Fruit fly (Drosophila melanogaster) whole organism, embryonic: ENCODE results near the gene CG44094.

ENCODE experiments used
- Antp ChIP-seq: fragments of 200-800 bp; sonication (Bioruptor generic); optimal IDR thresholded peaks from 3 replicates; lab custom pipeline; 2016; ENCODE audit warnings: missing biosample characterization, missing genetic modification characterization
- C15 ChIP-seq: fragments of 200-800 bp; sonication (Bioruptor generic); IDR thresholded peaks from 3 replicates; pipeline ENCODE4 v1.3.6; 2022; ENCODE audit warnings: missing biosample characterization, missing genetic modification characterization
- CG10431 ChIP-seq: fragments of 200-800 bp; sonication (Bioruptor generic); optimal IDR thresholded peaks from 3 replicates; lab custom pipeline; 2018; ENCODE audit warnings: missing biosample characterization, mild to moderate bottlenecking, missing genetic modification characterization
- CG12155 ChIP-seq: fragments of 200-800 bp; sonication (Bioruptor generic); optimal IDR thresholded peaks from 3 replicates; lab custom pipeline; 2016; ENCODE audit warnings: missing biosample characterization, missing genetic modification characterization
- CG13296 ChIP-seq: fragments of 200-800 bp; sonication (Bioruptor generic); optimal IDR thresholded peaks from 3 replicates; lab custom pipeline; 2018; ENCODE audit warnings: missing biosample characterization, mild to moderate bottlenecking, missing genetic modification characterization
- CG14860 ChIP-seq: fragments of 200-800 bp; sonication (Bioruptor generic); IDR thresholded peaks from 3 replicates; pipeline ENCODE4 v1.3.6; 2022; ENCODE audit warnings: missing biosample characterization, missing genetic modification characterization; ENCODE audit not compliant: partially characterized antibody
- CG16779 ChIP-seq: fragments of 200-800 bp; sonication (Bioruptor generic); IDR thresholded peaks from 2 replicates; pipeline ENCODE4 v1.3.6; 2022; ENCODE audit warnings: missing biosample characterization, missing genetic modification characterization
- CG4328 ChIP-seq: fragments of 200-800 bp; sonication (Bioruptor generic); optimal IDR thresholded peaks from 3 replicates; lab custom pipeline; 2017; ENCODE audit warnings: missing biosample characterization, missing genetic modification reagents, missing genetic modification characterization
- CG43689 ChIP-seq: fragments of 200-800 bp; sonication (Bioruptor generic); IDR thresholded peaks from 2 replicates; pipeline ENCODE4 v1.3.6; 2022; ENCODE audit warnings: missing biosample characterization, missing genetic modification characterization
- CG6813 ChIP-seq: fragments of 200-800 bp; sonication (Bioruptor generic); optimal IDR thresholded peaks from 2 replicates; lab custom pipeline; 2017; ENCODE audit warnings: missing biosample characterization, missing genetic modification characterization, mild to moderate bottlenecking, moderate library complexity, missing genetic modification reagents
- CG7372 ChIP-seq: fragments of 200-800 bp; sonication (Bioruptor generic); IDR thresholded peaks from 2 replicates; pipeline ENCODE4 v1.3.6; 2022; ENCODE audit warnings: missing biosample characterization, missing genetic modification characterization
- CG7786 ChIP-seq: fragments of 200-800 bp; sonication (Bioruptor generic); optimal IDR thresholded peaks from 2 replicates; lab custom pipeline; 2016; ENCODE audit warnings: missing biosample characterization, missing genetic modification characterization
- CG8388 ChIP-seq: fragments of 200-800 bp; sonication (Bioruptor generic); optimal IDR thresholded peaks from 2 replicates; lab custom pipeline; 2019; ENCODE audit warnings: missing biosample characterization, mild to moderate bottlenecking, missing genetic modification characterization, moderate library complexity
- CG8478 ChIP-seq: fragments of >200 bp; optimal IDR thresholded peaks from 2 replicates; lab custom pipeline; 2018
- CG8924 ChIP-seq: fragments of 200-800 bp; optimal IDR thresholded peaks from 3 replicates; lab custom pipeline; 2019; ENCODE audit warnings: missing biosample characterization, mild to moderate bottlenecking, missing genetic modification characterization, moderate library complexity
- CkIIα-i1 ChIP-seq: fragments of 200-800 bp; sonication (Bioruptor generic); IDR thresholded peaks from 2 replicates; pipeline ENCODE4 v1.3.6; 2022; ENCODE audit warnings: missing biosample characterization, missing genetic modification characterization
- D19A ChIP-seq: fragments of 200-800 bp; optimal IDR thresholded peaks from 3 replicates; lab custom pipeline; 2019; ENCODE audit warnings: missing biosample characterization, mild to moderate bottlenecking, missing genetic modification characterization, moderate library complexity
- E2f2 ChIP-seq: fragments of 200-800 bp; sonication (Bioruptor generic); IDR thresholded peaks from 2 replicates; pipeline ENCODE4 v1.3.6; 2022; ENCODE audit warnings: missing biosample characterization, missing genetic modification characterization
- Fer2 ChIP-seq: fragments of 200-800 bp; sonication (Bioruptor generic); optimal IDR thresholded peaks from 2 replicates; lab custom pipeline; 2018; ENCODE audit warnings: missing biosample characterization, mild to moderate bottlenecking, missing genetic modification characterization, moderate library complexity
- Hey ChIP-seq: fragments of 200-800 bp; sonication (Bioruptor generic); optimal IDR thresholded peaks from 3 replicates; lab custom pipeline; 2018; ENCODE audit warnings: missing biosample characterization, mild to moderate bottlenecking, missing genetic modification characterization
- Hsf ChIP-seq: fragments of 200-800 bp; sonication (Bioruptor generic); optimal IDR thresholded peaks from 3 replicates; lab custom pipeline; 2016; ENCODE audit warnings: missing biosample characterization, missing genetic modification characterization
- MESR4 ChIP-seq: fragments of 200-800 bp; sonication (Bioruptor generic); optimal IDR thresholded peaks from 2 replicates; lab custom pipeline; 2018; ENCODE audit warnings: missing biosample characterization, mild to moderate bottlenecking, missing genetic modification characterization, moderate library complexity
- Med ChIP-seq: fragments of 200-800 bp; sonication (Bioruptor generic); peaks from one replicate; lab custom pipeline; 2016; ENCODE audit warnings: missing biosample characterization, missing genetic modification characterization, mild to moderate bottlenecking, inconsistent platforms, moderate library complexity
- NfI ChIP-seq: fragments of 200-800 bp; sonication (Bioruptor generic); optimal IDR thresholded peaks from 3 replicates; lab custom pipeline; 2018; ENCODE audit warnings: missing biosample characterization, mild to moderate bottlenecking, missing genetic modification characterization, moderate library complexity
- Oaz ChIP-seq: fragments of 200-800 bp; sonication (Bioruptor generic); IDR thresholded peaks from 2 replicates; pipeline ENCODE4 v1.3.6; 2022; ENCODE audit warnings: missing biosample characterization, missing genetic modification characterization
- Oli ChIP-seq: fragments of 200-800 bp; sonication (Bioruptor generic); optimal IDR thresholded peaks from 2 replicates; lab custom pipeline; 2018; ENCODE audit warnings: missing biosample characterization, mild to moderate bottlenecking, missing genetic modification characterization, moderate library complexity
- amos ChIP-seq: fragments of 200-800 bp; sonication (Bioruptor generic); IDR thresholded peaks from 2 replicates; pipeline ENCODE4 v1.3.6; 2022; ENCODE audit warnings: missing biosample characterization, missing genetic modification characterization; ENCODE audit not compliant: partially characterized antibody
- ase ChIP-seq: fragments of 200-800 bp; sonication (Bioruptor generic); IDR thresholded peaks from 3 replicates; pipeline ENCODE4 v1.3.6; 2022; ENCODE audit warnings: missing biosample characterization, missing genetic modification characterization
- bsh ChIP-seq, 2 experiments: fragments of 200-800 bp; sonication (Bioruptor generic); optimal IDR thresholded peaks; 2 replicates each; lab custom pipeline; 2017 to 2018; ENCODE audit warnings: mild to moderate bottlenecking in 2 of 2, missing biosample characterization in 2 of 2, missing genetic modification characterization in 2 of 2, moderate library complexity in 1 of 2
- ci ChIP-seq: fragments of 200-800 bp; sonication (Bioruptor generic); IDR thresholded peaks from 3 replicates; pipeline ENCODE4 v1.3.6; 2022; ENCODE audit warnings: missing biosample characterization, missing genetic modification characterization
- crc ChIP-seq: fragments of 200-800 bp; sonication (Bioruptor generic); optimal IDR thresholded peaks from 2 replicates; lab custom pipeline; 2016; ENCODE audit warnings: missing biosample characterization, missing genetic modification characterization
- croc ChIP-seq: fragments of 200-800 bp; sonication (Bioruptor generic); conservative IDR thresholded peaks from 3 replicates; pipeline ENCODE4 v1.3.6; 2022; ENCODE audit warnings: missing biosample characterization, missing genetic modification characterization
- crp ChIP-seq, 2 experiments: fragments of 200-800 bp; sonication (Bioruptor generic); optimal IDR thresholded peaks; 2 replicates in 1 of 2; 3 replicates in 1 of 2; lab custom pipeline; 2017; ENCODE audit warnings: missing biosample characterization in 2 of 2, missing genetic modification characterization in 2 of 2, mild to moderate bottlenecking in 1 of 2, moderate library complexity in 1 of 2
- danr ChIP-seq: fragments of 200-800 bp; sonication (Bioruptor generic); IDR thresholded peaks from 2 replicates; pipeline ENCODE4 v1.3.6; 2022; ENCODE audit warnings: missing biosample characterization, missing genetic modification characterization
- dmrt11E ChIP-seq: fragments of 200-800 bp; sonication (Bioruptor generic); optimal IDR thresholded peaks from 3 replicates; lab custom pipeline; 2018; ENCODE audit warnings: missing biosample characterization, mild to moderate bottlenecking, missing genetic modification characterization, moderate library complexity
- esg ChIP-seq: fragments of 200-800 bp; sonication (Bioruptor generic); conservative IDR thresholded peaks from 2 replicates; pipeline ENCODE4 v1.3.6; 2022; ENCODE audit warnings: missing biosample characterization, missing genetic modification characterization
- fd3F ChIP-seq: fragments of 200-800 bp; sonication (Bioruptor generic); optimal IDR thresholded peaks from 2 replicates; lab custom pipeline; 2018; ENCODE audit warnings: missing biosample characterization, mild to moderate bottlenecking, missing genetic modification characterization, moderate library complexity
- gfzf ChIP-seq: fragments of 200-800 bp; sonication (Bioruptor generic); optimal IDR thresholded peaks from 2 replicates; lab custom pipeline; 2016; ENCODE audit warnings: missing biosample characterization, mild to moderate bottlenecking, missing genetic modification characterization, moderate library complexity
- gro ChIP-seq: fragments of 200-800 bp; sonication (Bioruptor generic); optimal IDR thresholded peaks from 2 replicates; lab custom pipeline; 2016; ENCODE audit warnings: missing biosample characterization, missing genetic modification characterization
- gsb-n ChIP-seq: fragments of 200-800 bp; sonication (Bioruptor generic); optimal IDR thresholded peaks from 3 replicates; lab custom pipeline; 2018; ENCODE audit warnings: missing biosample characterization, mild to moderate bottlenecking, missing genetic modification characterization
- mld ChIP-seq: fragments of 200-800 bp; sonication (Bioruptor generic); IDR thresholded peaks from 3 replicates; pipeline ENCODE4 v1.3.6; 2022; ENCODE audit warnings: missing biosample characterization, missing genetic modification characterization; ENCODE audit not compliant: partially characterized antibody
- nerfin-1 ChIP-seq: fragments of 200-800 bp; sonication (Bioruptor generic); optimal IDR thresholded peaks from 3 replicates; lab custom pipeline; 2019; ENCODE audit warnings: missing biosample characterization, mild to moderate bottlenecking, missing genetic modification characterization, moderate library complexity
- nom ChIP-seq: fragments of 200-800 bp; sonication (Bioruptor generic); optimal IDR thresholded peaks from 2 replicates; lab custom pipeline; 2017; ENCODE audit warnings: missing biosample characterization, missing genetic modification characterization, mild to moderate bottlenecking, moderate library complexity, missing genetic modification reagents
- peb ChIP-seq: fragments of 200-800 bp; sonication (Bioruptor generic); IDR thresholded peaks from 2 replicates; pipeline ENCODE4 v1.3.6; 2022; ENCODE audit warnings: missing biosample characterization, missing genetic modification characterization
- prd ChIP-seq, 3 experiments: fragments of >200 bp in 2 of 3; fragments of 200-800 bp in 1 of 3; sonication (Bioruptor generic) in 1 of 3; optimal IDR thresholded peaks in 2 of 3; IDR thresholded peaks in 1 of 3; 2 replicates in 2 of 3; 3 replicates in 1 of 3; pipeline versions ENCODE4 v1.3.6 to Lab custom; 2017 to 2022; ENCODE audit warnings: missing biosample characterization in 1 of 3, missing genetic modification characterization in 1 of 3
- run ChIP-seq: fragments of 200-800 bp; sonication (Bioruptor generic); optimal IDR thresholded peaks from 3 replicates; lab custom pipeline; 2018; ENCODE audit warnings: missing biosample characterization, mild to moderate bottlenecking, missing genetic modification characterization
- stc ChIP-seq: fragments of 200-800 bp; sonication (Bioruptor generic); IDR thresholded peaks from 2 replicates; pipeline ENCODE4 v1.3.6; 2022; ENCODE audit warnings: missing biosample characterization, missing genetic modification characterization
- trem ChIP-seq: fragments of 200-800 bp; optimal IDR thresholded peaks from 3 replicates; lab custom pipeline; 2019; ENCODE audit warnings: missing biosample characterization, mild to moderate bottlenecking, missing genetic modification characterization, moderate library complexity
- twi ChIP-seq: fragments of 200-800 bp; optimal IDR thresholded peaks from 2 replicates; lab custom pipeline; 2019; ENCODE audit warnings: missing biosample characterization, mild to moderate bottlenecking, missing genetic modification characterization, moderate library complexity

The CG44094 gene

DNA sequence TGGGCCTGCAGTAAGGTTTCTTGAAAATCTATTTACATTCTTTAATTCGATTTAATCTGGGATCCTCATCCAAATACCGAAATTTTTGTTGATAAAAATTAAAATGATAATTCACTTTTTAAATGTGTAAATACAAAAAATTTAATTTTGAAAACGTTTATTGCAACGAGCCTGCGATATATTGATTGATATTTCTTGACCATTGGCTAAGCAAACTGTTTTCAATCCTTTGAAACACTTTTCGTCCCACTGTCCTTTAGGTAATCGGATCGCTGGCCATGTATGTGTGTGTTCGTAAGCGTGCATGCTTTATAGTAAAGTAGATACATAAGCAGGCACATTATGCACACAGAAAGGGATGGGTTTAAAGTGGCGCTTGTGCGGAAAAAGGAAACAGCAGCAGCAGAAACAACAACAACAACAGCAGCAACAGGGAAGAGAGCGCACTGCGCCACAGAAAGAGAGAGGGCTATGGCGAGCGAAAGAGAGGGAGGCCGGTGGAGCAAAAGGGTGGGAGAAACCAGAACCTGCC lies 47.7 kb upstream of the CG44094 start (continued):
- TF ChIP-seq CG8924 (tag; lab: Kevin White, UChicago) (peak; percentile 38), CG7786 (peak; percentile 38), D19A (tag; lab: Kevin White, UChicago) (peak; percentile 5), crc (GFP tag; lab: Kevin White, UChicago) (no peak), esg (GFP tag; lab: Robert Waterston, UW) (peak; percentile 15; the same call in 1 of the 2 replicates), trem (tag; lab: Kevin White, UChicago) (peak; percentile 26), fd3F (GFP tag; lab: Kevin White, UChicago) (no peak), prd (optimal IDR thresholded peaks at IDR 0.05; lab: Kevin White, UChicago) (no peak), prd (GFP tag; IDR thresholded peaks at IDR 0.05; lab: Robert Waterston, UW) (peak; percentile 53; the same call in 2 of the 3 replicates), twi (tag; lab: Kevin White, UChicago) (peak; percentile 11), E2f2 (GFP tag; lab: Robert Waterston, UW) (peak; percentile 29; the same call in 1 of the 2 replicates), Hey (no peak), C15 (GFP tag; lab: Robert Waterston, UW) (no peak), crp (GFP tag; optimal IDR thresholded peaks at IDR 0.05; lab: Kevin White, UChicago) (no peak), gsb-n (tag; lab: Kevin White, UChicago) (peak; percentile 74), CG13296 (no peak), CG12155 (GFP tag; lab: Kevin White, UChicago) (peak; percentile 4), CG43689 (GFP tag; lab: Robert Waterston, UW) (no peak), ci (0 out of 3 replicates have a peak, but pooled peaks have one; percentile 24), dmrt11E (tag; lab: Kevin White, UChicago) (peak; percentile 90), CG7372 (GFP tag; lab: Robert Waterston, UW) (no peak), Oaz (GFP tag; lab: Robert Waterston, UW) (no peak), MESR4 (GFP tag; lab: Kevin White, UChicago) (no peak), nerfin-1 (no peak), NfI (no peak), mld (GFP tag; lab: Robert Waterston, UW) (0 out of 3 replicates have a peak, but pooled peaks have one; percentile 3), CG10431 (GFP tag; lab: Kevin White, UChicago) (peak; percentile 45), bsh (GFP tag; optimal IDR thresholded peaks at IDR 0.05; lab: Kevin White, UChicago) (peak; percentile 78 to 80), CkIIα-i1 (GFP tag; lab: Robert Waterston, UW) (no peak), ase (peak; percentile 36; the same call in 1 of the 3 replicates), CG16779 (GFP tag; lab: Robert Waterston, UW) (no peak), Antp (no peak), Hsf (peak; percentile 57), nom (peak; percentile 65), CG14860 (no peak), amos (no peak), CG6813 (GFP tag; lab: Kevin White, UChicago) (peak; percentile 49), CG4328 (no peak), CG8478 (no peak), peb (peak; percentile 13; the same call in 1 of the 2 replicates), croc (peak; percentile 40; the same call in 1 of the 3 replicates), gro (GFP tag; lab: Kevin White, UChicago) (no peak), Med (peak; percentile 86), Fer2 (no peak), CG8388 (GFP tag; lab: Kevin White, UChicago) (peak; percentile 66), gfzf (GFP tag; lab: Kevin White, UChicago) (no peak), run (tag; lab: Kevin White, UChicago) (no peak), danr (GFP tag; lab: Robert Waterston, UW) (no peak), stc (GFP tag; lab: Robert Waterston, UW) (no peak), Oli (tag; lab: Kevin White, UChicago) (peak; percentile 69)
